Worm (Caenorhabditis elegans): ENCODE data around the gene pfk-1.2.

ce11 chrV:9527337-9527736, 4.3 kb upstream of the pfk-1.2 start:
- TF ChIP-seq F22D6.2 (tag; optimal IDR thresholded peaks at IDR 0.05) (no peak), hlh-12 (tag; optimal IDR thresholded peaks at IDR 0.05) (no peak)
